Fruit fly (Drosophila melanogaster): ENCODE measurements around the gene CG32152.

- TF ChIP-seq CG8478 (optimal IDR thresholded peaks at IDR 0.05) (no peak), CTCF (optimal IDR thresholded peaks at IDR 0.05) (no peak)
Observed at dm6 chr3L:16190885-16191284, 47.0 kb upstream of the CG32152 start.
